Worm (Caenorhabditis elegans): ENCODE data around the gene aat-6.
"Not testable (repeated sequence)": the region's sequence is repeated elsewhere in the genome, so short reads cannot be mapped to it uniquely, and the experiment has no call there.

aat-6 gene

DNA sequence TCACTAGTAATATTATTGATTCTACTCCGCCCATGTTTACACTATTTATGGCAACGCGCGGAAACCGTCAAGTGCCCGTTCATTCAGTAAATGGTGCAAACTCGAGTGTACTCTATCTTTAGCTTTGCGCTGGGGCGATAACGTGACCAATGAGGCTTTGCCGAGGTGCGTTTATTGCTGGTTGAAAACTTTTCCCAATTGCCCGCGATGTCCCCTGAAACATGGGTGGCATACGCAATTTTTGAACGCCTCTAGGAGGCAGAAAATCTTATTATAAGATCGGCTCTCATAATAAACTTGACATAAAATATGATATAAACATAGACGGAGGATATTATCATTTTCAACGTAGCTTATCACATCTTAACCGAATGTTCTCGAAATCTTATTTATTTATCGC is 7.6 kb upstream of the aat-6 start:
- peak; percentile 53 for TF ChIP-seq unc-130 (GFP tag; optimal IDR thresholded peaks at IDR 0.05)
- peak in 1 of 2 experiments; percentile 41 for TF ChIP-seq unc-62 (GFP tag; optimal IDR thresholded peaks at IDR 0.05 in 1 of 2)
- TF ChIP-seq unc-62 (tag; optimal IDR thresholded peaks at IDR 0.05) = not testable (repeated sequence)

DNA sequence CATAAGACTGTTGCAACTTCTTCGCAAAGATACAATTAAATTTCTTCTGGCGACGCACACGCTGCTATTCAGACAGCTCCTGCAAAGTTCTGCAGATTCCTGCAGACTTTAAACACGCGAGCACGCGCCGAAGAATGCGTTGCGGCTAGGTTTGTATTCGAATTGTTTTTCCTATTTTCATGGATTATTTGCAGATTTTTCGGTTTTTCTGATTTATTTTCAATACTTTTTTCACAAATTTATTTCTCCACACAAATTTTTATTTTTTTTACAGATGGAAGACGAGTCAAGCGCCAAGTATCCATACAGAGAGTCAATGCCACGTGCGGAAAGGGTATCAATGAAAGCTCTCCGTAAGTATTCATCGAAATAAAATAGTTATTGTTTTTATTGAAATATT is 5.2 kb upstream of the aat-6 start, which contains the start of gene T11F9.7:
TSS of gene T11F9.7 (plus strand) at position 301 of the 400 bp plus-strand sequence.
- not testable (repeated sequence) for TF ChIP-seq ceh-20, hmg-1.1, dmd-8 (GFP tag; IDR thresholded peaks at IDR 0.05)

DNA sequence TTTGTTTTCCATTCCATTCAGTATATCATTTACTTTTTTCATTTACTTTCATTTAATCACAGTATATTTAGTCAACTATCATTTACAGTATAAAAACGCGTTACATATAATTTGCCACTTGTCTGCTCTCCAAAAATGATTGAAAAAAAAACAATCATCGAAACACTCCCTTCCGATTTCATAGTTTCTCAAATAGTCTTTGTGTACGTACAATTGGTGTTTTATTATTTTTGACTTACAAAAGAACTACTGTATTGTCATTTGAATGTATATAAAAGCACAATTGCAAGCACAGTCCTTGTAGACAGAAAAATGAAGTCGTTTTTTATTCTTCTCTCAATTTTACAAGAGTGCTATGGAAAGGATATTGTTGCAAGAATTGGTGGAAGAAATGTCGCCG is 3.9 kb upstream of the aat-6 start, which contains the start of gene nas-22:
TSS of gene nas-22 (plus strand) at position 301 of the 400 bp plus-strand sequence.
- no peak for TF ChIP-seq mdl-1 (tag; optimal IDR thresholded peaks at IDR 0.05)
- TF ChIP-seq Y105C5A.15 (GFP tag; IDR thresholded peaks at IDR 0.05) = no peak
- no peak for TF ChIP-seq egl-43 (GFP tag; IDR thresholded peaks at IDR 0.05)
- TF ChIP-seq jun-1 (tag; optimal IDR thresholded peaks at IDR 0.05) = no peak
- no peak for TF ChIP-seq aly-2 (tag; optimal IDR thresholded peaks at IDR 0.05)
- TF ChIP-seq F26F4.8 (GFP tag; conservative IDR thresholded peaks at IDR 0.05) = no peak
- no peak for TF ChIP-seq lin-39 (tag; optimal IDR thresholded peaks at IDR 0.05)
- no peak for TF ChIP-seq nhr-28 (tag; optimal IDR thresholded peaks at IDR 0.05)
- TF ChIP-seq ceh-20 (GFP tag; IDR thresholded peaks at IDR 0.05) = no peak
- TF ChIP-seq daf-12 (tag; optimal IDR thresholded peaks at IDR 0.05) = no peak
- TF ChIP-seq ceh-32 (tag; optimal IDR thresholded peaks at IDR 0.05; ENCODE audit: poor library complexity) = no peak
- TF ChIP-seq F10B5.3 (tag; optimal IDR thresholded peaks at IDR 0.05) = no peak
- TF ChIP-seq mxl-2 (GFP tag; conservative IDR thresholded peaks at IDR 0.05) = no peak
- TF ChIP-seq ceh-28 (tag; optimal IDR thresholded peaks at IDR 0.05) = no peak
- TF ChIP-seq tra-1 (GFP tag; IDR thresholded peaks at IDR 0.05) = no peak
- no peak for TF ChIP-seq F44E2.7 (GFP tag; IDR thresholded peaks at IDR 0.05)
- no peak for TF ChIP-seq mdt-29 (GFP tag; IDR thresholded peaks at IDR 0.05)
- TF ChIP-seq nhr-111 (GFP tag; optimal IDR thresholded peaks at IDR 0.05) = no peak
- no peak for TF ChIP-seq lim-7 (GFP tag; IDR thresholded peaks at IDR 0.05)

DNA sequence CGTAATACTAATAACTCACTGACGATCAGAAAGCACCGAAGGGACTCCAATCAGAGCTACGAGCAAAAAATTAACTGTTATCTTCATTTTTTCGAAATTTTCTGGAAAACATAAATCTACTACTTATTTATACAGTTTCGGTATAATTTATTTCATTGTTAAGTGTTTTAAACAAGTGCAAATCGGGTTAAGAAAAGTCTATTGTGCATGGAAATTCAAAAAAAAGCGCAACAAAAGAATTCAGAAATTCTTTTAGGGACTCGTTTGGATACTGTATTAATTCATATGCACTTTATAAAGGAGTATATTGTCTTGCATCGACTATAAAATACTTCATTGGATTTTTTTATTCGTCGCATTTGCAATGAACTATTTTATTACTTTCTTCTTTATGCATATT is 1.7 kb upstream of the aat-6 start, which contains the start of the genes nas-20 and nas-21:
TSS of gene nas-20 (minus strand) at position 101 of the 400 bp plus-strand sequence.
TSS of gene nas-21 (plus strand) at position 356 of the 400 bp plus-strand sequence.
- TF ChIP-seq mxl-3 (GFP tag; optimal IDR thresholded peaks at IDR 0.05) (no peak), zip-11 (GFP tag; IDR thresholded peaks at IDR 0.05) (no peak), ZK337.2 (GFP tag; IDR thresholded peaks at IDR 0.05) (no peak), aha-1 (tag) (no peak), T20F7.1 (GFP tag; optimal IDR thresholded peaks at IDR 0.05) (no peak), spr-1 (tag; optimal IDR thresholded peaks at IDR 0.05) (no peak), snpc-1.2 (GFP tag; IDR thresholded peaks at IDR 0.05) (no peak), ama-1 (optimal IDR thresholded peaks at IDR 0.05) (no peak), nhr-11 (tag; optimal IDR thresholded peaks at IDR 0.05) (no peak), zip-2 (tag; optimal IDR thresholded peaks at IDR 0.05) (no peak), aly-2 (tag; optimal IDR thresholded peaks at IDR 0.05) (no peak), F37D6.2 (tag; optimal IDR thresholded peaks at IDR 0.05) (no peak), daf-19 (GFP tag; conservative IDR thresholded peaks at IDR 0.05) (no peak), ctbp-1 (GFP tag; IDR thresholded peaks at IDR 0.05) (no peak)
